Worm (Caenorhabditis elegans) whole organism, midembryonic: Measurements from ENCODE around the gene srb-12.
"Not testable (repeated sequence)": the region's sequence is repeated elsewhere in the genome, so short reads cannot be mapped to it uniquely, and the experiment has no call there.

Source experiments
- T22C8.4 ChIP-seq: fragments of 200-800 bp; sonication (Bioruptor generic); IDR thresholded peaks from 2 replicates; pipeline ENCODE4 v1.3.6; 2022; ENCODE audit warnings: missing genetic modification characterization, missing compliant biosample characterization
- cog-1 ChIP-seq: sonication (generic microtip); optimal IDR thresholded peaks from 2 replicates; lab custom pipeline; 2016; ENCODE audit warnings: missing genetic modification characterization, missing compliant biosample characterization
- flt-1 ChIP-seq: fragments of 200-800 bp; sonication (Bioruptor generic); IDR thresholded peaks from 2 replicates; pipeline ENCODE4 v1.3.6; 2022; ENCODE audit warnings: missing genetic modification characterization, missing compliant biosample characterization
- klf-2 ChIP-seq: fragments of 200-800 bp; sonication (Bioruptor generic); conservative IDR thresholded peaks from 2 replicates; pipeline ENCODE4 v1.3.6; 2022; ENCODE audit warnings: missing genetic modification reagents, missing genetic modification characterization, missing compliant biosample characterization
- med-1 ChIP-seq: sonication (generic microtip); optimal IDR thresholded peaks from 2 replicates; lab custom pipeline; 2017; ENCODE audit warnings: missing genetic modification characterization, mild to moderate bottlenecking, missing compliant biosample characterization, antibody characterized with exemption, missing genetic modification reagents; ENCODE audit not compliant: insufficient read depth
- ref-1 ChIP-seq: fragments of 200-800 bp; sonication (Bioruptor generic); conservative IDR thresholded peaks from 2 replicates; pipeline ENCODE4 v1.3.6; 2022; ENCODE audit warnings: missing genetic modification reagents, missing genetic modification characterization, missing compliant biosample characterization
- tab-1 ChIP-seq: fragments of 200-800 bp; sonication (Bioruptor generic); IDR thresholded peaks from 2 replicates; pipeline ENCODE4 v1.3.6; 2022; ENCODE audit warnings: missing genetic modification characterization, missing compliant biosample characterization
- ztf-23 ChIP-seq: fragments of 200-800 bp; sonication (Bioruptor generic); IDR thresholded peaks from 2 replicates; pipeline ENCODE4 v1.3.6; 2022; ENCODE audit warnings: missing genetic modification reagents, missing genetic modification characterization, missing compliant biosample characterization
- ztf-29 ChIP-seq: fragments of 200-800 bp; sonication (Bioruptor generic); IDR thresholded peaks from 2 replicates; pipeline ENCODE4 v1.3.6; 2022; ENCODE audit warnings: missing genetic modification reagents, missing genetic modification characterization, missing compliant biosample characterization

Gene srb-12

DNA sequence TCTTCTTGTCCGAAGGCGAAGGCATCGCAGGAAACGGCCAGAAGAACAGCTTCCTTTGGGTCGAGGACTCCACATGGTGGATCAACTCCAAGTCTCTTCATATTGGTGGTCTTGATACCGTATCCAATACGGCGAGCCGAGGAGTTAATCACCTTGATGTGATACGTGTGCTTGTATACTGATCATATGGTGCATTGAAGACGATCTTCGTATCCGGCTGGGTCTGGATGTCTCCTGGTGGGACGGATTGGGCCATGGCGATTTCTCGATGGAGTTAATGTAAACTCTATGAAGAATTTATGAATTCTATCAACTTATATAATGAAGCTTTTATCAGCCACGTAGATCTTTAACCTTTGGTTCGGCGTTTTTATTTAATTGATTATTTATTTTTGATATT lies 39.2 kb downstream of the srb-12 start, which contains the start of gene msp-74:
msp-74 (minus strand) TSS at position 101 of the 400 bp plus-strand sequence.
- TF ChIP-seq ztf-23 (GFP tag; lab: Robert Waterston, UW); cog-1 (tag; lab: Kevin White, UChicago); flt-1 (GFP tag; lab: Robert Waterston, UW): not testable (repeated sequence)

DNA sequence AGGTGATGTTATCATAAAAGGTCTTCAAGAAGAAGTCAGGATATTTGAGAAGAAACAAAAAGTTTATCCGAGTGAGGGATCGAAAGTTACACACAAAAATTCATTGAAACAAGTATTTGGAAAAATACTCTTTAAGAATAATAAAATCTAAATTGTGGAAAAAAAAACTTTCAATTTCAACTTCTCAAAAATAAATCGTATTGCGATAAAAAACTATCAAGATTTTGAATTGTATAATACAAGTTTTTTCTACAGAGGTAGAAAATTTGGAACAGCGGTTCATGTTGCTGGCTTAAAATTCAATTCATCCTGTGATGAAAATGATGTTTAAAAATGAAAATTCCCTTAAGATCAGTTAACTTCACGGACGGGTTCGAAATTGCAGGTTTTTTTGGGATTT lies 42.4 kb downstream of the srb-12 start, which contains the start of gene F09C12.8:
F09C12.8 (plus strand) TSS at position 301 of the 400 bp plus-strand sequence.
- TF ChIP-seq klf-2 = no peak
- TF ChIP-seq T22C8.4 (GFP tag; lab: Robert Waterston, UW) = no peak
- no peak for TF ChIP-seq tab-1 (GFP tag; lab: Robert Waterston, UW)
- no peak for TF ChIP-seq ztf-29 (GFP tag; lab: Robert Waterston, UW)
- no peak for TF ChIP-seq flt-1 (GFP tag; lab: Robert Waterston, UW)
- TF ChIP-seq cog-1 (tag; lab: Kevin White, UChicago) = no peak
- TF ChIP-seq ztf-23 (GFP tag; lab: Robert Waterston, UW) = no peak
- no peak for TF ChIP-seq ref-1 (GFP tag; lab: Robert Waterston, UW)
- no peak for TF ChIP-seq med-1 (GFP tag; lab: Kevin White, UChicago)

DNA sequence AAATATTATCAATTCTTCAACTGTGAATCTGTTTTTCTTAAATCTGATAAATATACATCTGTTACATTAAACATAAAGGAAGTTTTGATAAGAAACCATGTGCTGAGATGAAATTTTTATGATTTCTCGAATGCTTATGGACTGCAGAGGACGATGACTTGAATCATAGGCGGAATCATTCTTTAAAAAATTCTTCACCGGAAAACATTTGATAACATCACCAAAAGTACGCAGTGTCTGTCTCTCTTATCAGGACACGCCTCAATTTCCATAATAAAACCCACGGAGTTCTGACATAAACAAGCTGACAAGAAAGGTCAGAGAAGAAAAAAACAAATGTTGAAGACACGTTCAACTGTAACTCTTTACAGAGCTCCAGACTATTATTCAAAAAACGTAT lies 44.7 kb downstream of the srb-12 start, which contains the start of gene F09C12.2:
F09C12.2 (plus strand) TSS at position 320 of the 400 bp plus-strand sequence.
- TF ChIP-seq ref-1 (GFP tag; lab: Robert Waterston, UW) = no peak

DNA sequence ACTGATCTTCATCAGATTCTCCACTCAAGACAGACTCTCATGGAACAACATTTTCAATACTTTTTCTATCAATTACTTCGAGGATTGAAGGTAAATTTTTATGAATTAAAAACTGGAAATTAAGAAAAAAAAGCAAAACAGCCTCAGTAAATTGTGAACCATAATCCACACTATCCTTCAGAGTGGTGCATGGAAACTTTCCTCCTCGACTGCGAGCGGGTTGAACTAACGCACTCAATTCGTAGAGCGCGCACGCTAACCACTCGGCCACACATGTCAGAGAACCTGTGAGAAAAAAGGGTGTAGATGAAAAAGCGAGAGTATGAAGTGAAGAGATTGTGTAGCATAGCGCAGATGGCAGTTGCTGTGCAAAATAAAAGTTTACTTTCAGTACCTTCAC lies 49.4 kb downstream of the srb-12 start:
- TF ChIP-seq ztf-29 (GFP tag; lab: Robert Waterston, UW) (peak; percentile 98), med-1 (GFP tag; lab: Kevin White, UChicago) (peak; percentile 90), T22C8.4 (GFP tag; lab: Robert Waterston, UW) (peak; percentile 94), ztf-23 (GFP tag; lab: Robert Waterston, UW) (peak; percentile 96), ref-1 (GFP tag; lab: Robert Waterston, UW) (peak; percentile 97), klf-2 (peak; percentile 95), tab-1 (GFP tag; lab: Robert Waterston, UW) (peak; percentile 98), cog-1 (tag; lab: Kevin White, UChicago) (peak; percentile 91), flt-1 (GFP tag; lab: Robert Waterston, UW) (peak; percentile 99)

DNA sequence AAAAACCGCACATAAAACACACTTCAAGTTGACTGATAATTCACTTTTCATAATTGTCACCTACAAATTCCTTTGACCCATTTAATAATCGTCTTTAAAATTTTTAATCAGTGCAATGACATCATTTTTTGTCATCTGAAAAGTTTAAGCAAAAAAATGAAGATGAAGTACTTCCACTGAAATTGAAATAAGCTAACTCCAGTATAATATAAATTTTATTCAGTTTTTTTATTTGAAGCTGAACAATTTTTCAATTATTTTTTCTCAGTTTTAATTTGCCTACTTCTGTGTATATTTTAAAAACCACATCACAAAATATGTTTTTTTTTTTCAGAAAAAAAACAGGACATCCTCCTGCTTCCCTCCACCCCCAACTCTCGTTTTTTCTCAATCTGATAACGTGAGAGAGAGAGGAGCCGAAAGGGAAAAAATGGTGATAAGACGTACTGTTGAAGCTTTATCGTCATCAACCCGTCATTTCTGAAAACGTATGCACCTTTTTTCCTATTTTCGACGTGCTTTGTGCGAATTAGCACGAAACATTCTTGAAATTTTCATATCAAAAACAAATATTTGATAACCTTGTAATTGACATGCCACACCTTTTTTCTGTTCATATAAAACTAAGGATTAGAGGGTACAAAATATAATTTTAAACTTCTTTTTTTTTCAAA lies 50.5 kb downstream of the srb-12 start, which contains the start of the genes C04G6.11 and mpk-2:
C04G6.11 (minus strand) TSS at position 51 of the 674 bp plus-strand sequence.
mpk-2 (plus strand) TSS at position 335 of the 674 bp plus-strand sequence.
- TF ChIP-seq ztf-23 (GFP tag; lab: Robert Waterston, UW) (no peak), tab-1 (GFP tag; lab: Robert Waterston, UW) (no peak), ref-1 (GFP tag; lab: Robert Waterston, UW) (no peak), cog-1 (tag; lab: Kevin White, UChicago) (no peak), flt-1 (GFP tag; lab: Robert Waterston, UW) (no peak), ztf-29 (GFP tag; lab: Robert Waterston, UW) (no peak), T22C8.4 (GFP tag; lab: Robert Waterston, UW) (no peak), klf-2 (no peak)

DNA sequence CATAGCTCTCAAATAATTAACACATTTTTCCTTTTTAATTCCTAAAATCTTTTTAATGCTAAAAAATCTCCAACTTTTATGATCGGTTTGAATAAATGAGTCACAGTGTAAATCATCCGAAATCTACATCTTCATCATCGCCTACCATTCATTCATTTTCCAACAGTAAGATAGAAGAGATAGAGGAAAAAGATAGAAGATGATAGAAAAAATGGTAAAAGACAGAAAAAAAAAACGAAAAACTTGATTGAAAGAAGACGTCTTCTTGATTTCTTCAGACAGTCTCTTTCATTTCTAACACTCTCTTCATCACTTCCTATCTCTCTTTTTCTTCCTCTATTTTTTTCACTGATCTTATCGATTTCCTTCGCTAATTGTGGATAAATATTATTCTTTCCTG lies 51.3 kb downstream of the srb-12 start:
- TF ChIP-seq cog-1 (tag; lab: Kevin White, UChicago) = no peak
- no peak for TF ChIP-seq med-1 (GFP tag; lab: Kevin White, UChicago)
- TF ChIP-seq ztf-23 (GFP tag; lab: Robert Waterston, UW) = no peak
- no peak for TF ChIP-seq ztf-29 (GFP tag; lab: Robert Waterston, UW)
- no peak for TF ChIP-seq T22C8.4 (GFP tag; lab: Robert Waterston, UW)
- no peak for TF ChIP-seq klf-2
- TF ChIP-seq ref-1 (GFP tag; lab: Robert Waterston, UW) = no peak
- TF ChIP-seq flt-1 (GFP tag; lab: Robert Waterston, UW) = no peak
